Worm (Caenorhabditis elegans) whole organism, L4 larva: ENCODE measurements around the gene srw-84.

Source experiments
- D1046.2 ChIP-seq: fragments of 200-800 bp; sonication (Bioruptor generic); IDR thresholded peaks from 2 replicates; pipeline ENCODE4 v1.3.6; 2022; ENCODE audit warnings: missing genetic modification characterization, missing compliant biosample characterization
- F10B5.3 ChIP-seq: sonication (generic microtip); optimal IDR thresholded peaks from 2 replicates; lab custom pipeline; 2016; ENCODE audit warnings: mild to moderate bottlenecking, missing genetic modification characterization, missing compliant biosample characterization
- F26F4.8 ChIP-seq: fragments of 200-800 bp; sonication (Bioruptor generic); conservative IDR thresholded peaks from 2 replicates; pipeline ENCODE4 v1.3.6; 2022; ENCODE audit warnings: missing genetic modification characterization, missing compliant biosample characterization
- F49E8.2 ChIP-seq: sonication (generic microtip); optimal IDR thresholded peaks from 2 replicates; lab custom pipeline; 2016; ENCODE audit warnings: missing compliant biosample characterization, mild to moderate bottlenecking, missing genetic modification characterization, borderline replicate concordance
- T20F7.1 ChIP-seq: fragments of 200-800 bp; sonication (Bioruptor generic); optimal IDR thresholded peaks from 2 replicates; lab custom pipeline; 2018; ENCODE audit warnings: mild to moderate bottlenecking, missing genetic modification characterization, missing compliant biosample characterization
- Y5F2A.4 ChIP-seq: fragments of 200-800 bp; sonication (Bioruptor generic); optimal IDR thresholded peaks from 2 replicates; lab custom pipeline; 2018; ENCODE audit warnings: mild to moderate bottlenecking, missing genetic modification characterization, missing compliant biosample characterization
- Y75B8A.6 ChIP-seq: fragments of 200-800 bp; sonication (Bioruptor generic); IDR thresholded peaks from 2 replicates; pipeline ENCODE4 v1.3.6; 2022; ENCODE audit warnings: missing genetic modification reagents, missing genetic modification characterization, missing compliant biosample characterization
- aha-1 ChIP-seq: fragments of 150-350 bp; peaks from one replicate; lab custom pipeline; 2014; ENCODE audit warnings: missing biosample characterization, missing genetic modification characterization
- ceh-82 ChIP-seq: sonication (generic microtip); optimal IDR thresholded peaks from 2 replicates; lab custom pipeline; 2017; ENCODE audit warnings: missing biosample characterization, missing genetic modification characterization
- cey-2 ChIP-seq: sonication (generic microtip); optimal IDR thresholded peaks from 3 replicates; lab custom pipeline; 2017; ENCODE audit warnings: missing genetic modification characterization, mild to moderate bottlenecking, missing compliant biosample characterization, antibody characterized with exemption, borderline replicate concordance; ENCODE audit not compliant: insufficient read depth
- daf-19 ChIP-seq: fragments of 200-800 bp; sonication (Bioruptor generic); conservative IDR thresholded peaks from 2 replicates; pipeline ENCODE4 v1.3.6; 2022; ENCODE audit warnings: missing genetic modification characterization, missing compliant biosample characterization
- dpl-1 ChIP-seq: fragments of 150-350 bp; optimal IDR thresholded peaks from 2 replicates; lab custom pipeline; 2014; ENCODE audit warnings: missing biosample characterization, missing genetic modification reagents, missing genetic modification characterization
- egl-43 ChIP-seq: fragments of 200-800 bp; sonication (Bioruptor generic); IDR thresholded peaks from 2 replicates; pipeline ENCODE4 v1.3.6; 2022; ENCODE audit warnings: missing genetic modification reagents, missing genetic modification characterization, missing compliant biosample characterization
- fos-1 ChIP-seq: fragments of 150-350 bp; optimal IDR thresholded peaks from 2 replicates; lab custom pipeline; 2014; ENCODE audit warnings: missing biosample characterization, missing genetic modification characterization
- hlh-11 ChIP-seq: fragments of 200-800 bp; sonication (Bioruptor generic); optimal IDR thresholded peaks from 2 replicates; lab custom pipeline; 2018; ENCODE audit warnings: mild to moderate bottlenecking, missing genetic modification characterization, missing compliant biosample characterization
- hlh-30 ChIP-seq: sonication (generic microtip); optimal IDR thresholded peaks from 2 replicates; lab custom pipeline; 2017; ENCODE audit warnings: antibody characterized with exemption, mild to moderate bottlenecking, missing genetic modification characterization, missing compliant biosample characterization; ENCODE audit not compliant: insufficient read depth
- lin-15B ChIP-seq: fragments of 150-350 bp; sonication (generic microtip); optimal IDR thresholded peaks from 3 replicates; lab custom pipeline; 2014; ENCODE audit warnings: missing biosample characterization, missing genetic modification characterization
- lin-38 ChIP-seq: fragments of 200-800 bp; sonication (Bioruptor generic); IDR thresholded peaks from 2 replicates; pipeline ENCODE4 v1.3.6; 2022; ENCODE audit warnings: missing genetic modification reagents, missing genetic modification characterization, missing compliant biosample characterization
- madf-5 ChIP-seq, 2 experiments: fragments of 200-800 bp; sonication (Bioruptor generic); IDR thresholded peaks; 2 replicates each; pipeline ENCODE4 v1.3.6; 2022; ENCODE audit warnings: missing compliant biosample characterization in 2 of 2, missing genetic modification characterization in 2 of 2
- mdt-29 ChIP-seq: fragments of 200-800 bp; sonication (Bioruptor generic); IDR thresholded peaks from 2 replicates; pipeline ENCODE4 v1.3.6; 2022; ENCODE audit warnings: missing genetic modification reagents, missing genetic modification characterization, missing compliant biosample characterization
- mxl-2 ChIP-seq: fragments of 200-800 bp; sonication (Bioruptor generic); conservative IDR thresholded peaks from 2 replicates; pipeline ENCODE4 v1.3.6; 2022; ENCODE audit warnings: missing genetic modification reagents, missing genetic modification characterization, missing compliant biosample characterization
- nhr-111 ChIP-seq: fragments of 200-800 bp; sonication (Bioruptor generic); optimal IDR thresholded peaks from 2 replicates; lab custom pipeline; 2018; ENCODE audit warnings: mild to moderate bottlenecking, missing genetic modification characterization, missing compliant biosample characterization
- nhr-28 ChIP-seq: fragments of 150-350 bp; optimal IDR thresholded peaks from 2 replicates; lab custom pipeline; 2014; ENCODE audit warnings: missing biosample characterization, missing genetic modification characterization
- nhr-76 ChIP-seq: fragments of 150-350 bp; optimal IDR thresholded peaks from 2 replicates; lab custom pipeline; 2014; ENCODE audit warnings: missing biosample characterization, missing genetic modification characterization
- php-3 ChIP-seq: fragments of 200-800 bp; sonication (Bioruptor generic); IDR thresholded peaks from 2 replicates; pipeline ENCODE4 v1.3.6; 2022; ENCODE audit warnings: missing genetic modification reagents, missing genetic modification characterization, missing compliant biosample characterization
- saeg-2 ChIP-seq: fragments of 200-800 bp; sonication (Bioruptor generic); IDR thresholded peaks from 2 replicates; pipeline ENCODE4 v1.3.6; 2022; ENCODE audit warnings: missing genetic modification reagents, missing genetic modification characterization, missing compliant biosample characterization
- sdz-12 ChIP-seq: fragments of 200-800 bp; sonication (Bioruptor generic); optimal IDR thresholded peaks from 2 replicates; lab custom pipeline; 2018; ENCODE audit warnings: mild to moderate bottlenecking, missing genetic modification characterization, missing compliant biosample characterization
- tra-1 ChIP-seq: fragments of 200-800 bp; sonication (Bioruptor generic); IDR thresholded peaks from 2 replicates; pipeline ENCODE4 v1.3.6; 2022; ENCODE audit warnings: missing genetic modification reagents, missing genetic modification characterization, missing compliant biosample characterization
- unc-130 ChIP-seq: sonication (generic microtip); optimal IDR thresholded peaks from 2 replicates; lab custom pipeline; 2016; ENCODE audit warnings: missing genetic modification reagents, missing genetic modification characterization, missing compliant biosample characterization
- unc-62 ChIP-seq, 3 experiments: fragments of 150-350 bp in 1 of 3; sonication (generic microtip); optimal IDR thresholded peaks in 2 of 3; peaks in 1 of 3; 1 replicate in 1 of 3; 2 replicates in 2 of 3; lab custom pipeline; 2014 to 2017; ENCODE audit warnings: missing biosample characterization in 3 of 3, missing genetic modification characterization in 3 of 3, missing genetic modification reagents in 3 of 3, missing genotype in 1 of 3
- zfp-3 ChIP-seq: fragments of 200-800 bp; sonication (Bioruptor generic); conservative IDR thresholded peaks from 2 replicates; pipeline ENCODE4 v1.3.6; 2022; ENCODE audit warnings: missing genetic modification reagents, missing genetic modification characterization, missing compliant biosample characterization
- zip-2 ChIP-seq: fragments of 150-350 bp; optimal IDR thresholded peaks from 2 replicates; lab custom pipeline; 2014; ENCODE audit warnings: missing biosample characterization, missing genetic modification characterization

srw-84 gene

DNA sequence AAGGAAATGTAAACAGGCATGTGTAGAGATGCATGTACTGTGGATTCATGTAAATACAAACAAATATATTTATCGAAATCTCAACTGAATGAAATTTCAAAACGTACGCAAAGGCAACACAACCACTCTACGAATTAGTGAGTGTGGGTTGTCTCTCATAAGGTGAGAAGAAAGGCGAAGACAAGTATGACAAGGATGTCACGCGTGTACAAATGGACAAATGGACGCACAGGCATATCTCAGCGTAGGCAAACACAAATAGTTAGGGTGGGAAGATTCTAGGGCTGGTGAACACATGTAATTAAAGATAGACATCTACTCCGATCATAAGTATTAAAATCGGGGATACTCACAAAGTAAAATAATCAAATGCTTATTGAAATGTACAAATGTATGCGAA lies 47.0 kb downstream of the srw-84 start (continued):
- no peak for TF ChIP-seq zfp-3 (GFP tag; lab: Robert Waterston, UW)
- no peak for TF ChIP-seq unc-130 (GFP tag; lab: Kevin White, UChicago)
- no peak for TF ChIP-seq egl-43 (GFP tag; lab: Robert Waterston, UW)

DNA sequence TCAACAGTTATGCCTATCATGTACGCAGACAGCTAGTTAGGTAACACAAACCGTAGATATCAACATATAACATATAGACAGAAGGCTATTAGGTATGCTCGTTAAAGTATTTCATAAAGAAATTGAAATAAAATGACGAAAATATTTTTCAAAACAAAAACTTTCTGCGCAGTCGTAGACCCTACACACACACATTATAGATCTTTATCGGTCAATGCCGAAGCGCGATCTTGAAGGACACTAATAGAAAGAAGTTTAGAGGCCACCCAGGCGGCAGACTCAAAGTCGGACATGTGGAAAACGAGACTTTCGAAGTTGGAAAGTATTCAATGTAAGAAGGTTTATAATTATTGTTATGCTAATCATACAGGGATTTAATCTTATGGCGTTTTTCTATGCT lies 47.9 kb downstream of the srw-84 start:
- TF ChIP-seq lin-15B (tag; lab: Kevin White, UChicago) (no peak), F26F4.8 (GFP tag; lab: Robert Waterston, UW) (no peak), tra-1 (GFP tag; lab: Robert Waterston, UW) (no peak), mdt-29 (GFP tag; lab: Robert Waterston, UW) (no peak), nhr-76 (tag; lab: Kevin White, UChicago) (no peak), daf-19 (GFP tag; lab: Robert Waterston, UW) (no peak), sdz-12 (GFP tag; lab: Kevin White, UChicago) (no peak), fos-1 (no peak), unc-62 (GFP tag; optimal IDR thresholded peaks at IDR 0.05 in 1 of 2; lab: Kevin White, UChicago) (no peak), unc-62 (tag; optimal IDR thresholded peaks at IDR 0.05; lab: Kevin White, UChicago) (no peak)

DNA sequence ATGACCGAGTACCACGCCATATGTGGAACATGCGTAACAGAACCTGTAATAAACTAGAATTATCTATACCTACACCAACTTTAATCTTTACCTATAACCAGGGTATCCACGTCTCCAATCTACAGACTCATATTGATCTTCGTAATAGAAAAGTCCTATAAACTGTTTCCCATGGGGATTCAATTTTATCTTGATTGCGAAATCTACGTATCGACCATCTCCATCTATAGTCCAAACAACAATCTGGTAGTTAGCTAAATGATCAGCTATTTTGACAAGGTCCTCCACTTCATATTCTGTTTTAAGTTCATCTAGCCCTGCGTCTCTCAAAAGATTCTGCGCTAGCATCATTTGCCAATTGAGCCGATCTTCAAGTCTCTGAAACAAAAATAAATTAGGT lies 48.5 kb downstream of the srw-84 start:
- TF ChIP-seq Y75B8A.6 (GFP tag; lab: Robert Waterston, UW) (0 out of 2 replicates have a peak, but pooled peaks have one; percentile 47), Y5F2A.4 (no peak), lin-38 (GFP tag; lab: Robert Waterston, UW) (no peak)

DNA sequence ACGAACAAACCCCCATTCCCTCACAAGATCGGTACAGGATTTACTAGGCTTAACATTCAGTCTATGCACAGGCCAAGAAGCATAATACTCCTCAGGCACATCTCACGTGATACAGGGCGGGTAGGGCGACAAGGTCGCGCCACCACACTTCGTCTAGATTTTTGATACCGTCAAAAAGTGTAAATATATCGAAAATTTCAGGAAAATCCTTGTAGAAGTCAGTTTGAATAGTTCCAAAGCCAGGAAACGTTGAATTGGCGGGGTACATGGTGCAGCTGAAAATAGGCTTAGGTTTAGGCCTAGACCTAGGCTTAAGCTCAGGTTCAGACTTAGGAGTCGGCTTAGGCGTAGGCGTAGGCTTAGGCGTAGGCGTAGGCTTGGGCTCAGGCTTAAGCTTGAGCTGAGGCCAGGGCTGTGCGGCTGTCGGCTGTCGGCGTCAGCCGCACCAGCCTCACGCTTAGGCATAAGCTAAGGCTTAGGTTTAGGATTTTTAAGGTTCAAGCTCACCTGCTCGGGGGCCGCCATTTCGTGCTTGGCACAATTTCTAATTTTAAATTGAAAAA lies 49.4 kb downstream of the srw-84 start:
- no peak for TF ChIP-seq dpl-1
- peak; percentile 62 for TF ChIP-seq nhr-111 (GFP tag; lab: Kevin White, UChicago)
- TF ChIP-seq hlh-11 (tag; lab: Kevin White, UChicago) = peak; percentile 8
- TF ChIP-seq madf-5 (GFP tag; IDR thresholded peaks at IDR 0.05; lab: Robert Waterston, UW) = no peak
- TF ChIP-seq F26F4.8 (GFP tag; lab: Robert Waterston, UW) = 0 out of 2 replicates have a peak, but pooled peaks have one; percentile 19
- TF ChIP-seq T20F7.1 (GFP tag; lab: Kevin White, UChicago) = no peak
- no peak for TF ChIP-seq cey-2 (tag; lab: Kevin White, UChicago)
- 0 out of 2 replicates have a peak, but pooled peaks have one; percentile 11 for TF ChIP-seq saeg-2 (GFP tag; lab: Robert Waterston, UW)
- peak; percentile 30 for TF ChIP-seq hlh-30
- TF ChIP-seq mxl-2 (GFP tag; lab: Robert Waterston, UW) = peak; percentile 63; the same call in 1 of the 2 replicates
- 0 out of 2 replicates have a peak, but pooled peaks have one; percentile 25 for TF ChIP-seq tra-1 (GFP tag; lab: Robert Waterston, UW)

DNA sequence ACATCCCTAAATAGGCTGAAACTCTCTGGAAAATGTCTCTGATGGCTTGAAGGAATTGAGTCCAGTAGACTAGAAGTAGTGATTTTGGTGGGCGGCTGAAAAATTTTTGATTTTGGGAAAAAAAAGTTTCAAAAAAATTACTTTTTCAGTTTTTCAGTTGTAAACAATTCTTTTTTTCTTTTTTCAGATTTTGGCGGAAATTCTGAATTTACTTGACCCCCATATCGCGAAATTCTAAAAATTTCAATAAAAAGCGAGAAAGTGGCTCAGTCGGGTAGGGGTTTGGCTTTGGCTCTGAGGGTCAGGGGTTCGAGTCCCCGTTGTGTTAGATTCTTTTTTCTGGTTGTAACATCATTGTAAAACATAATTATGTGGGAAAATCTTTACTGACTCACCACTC lies 50.0 kb downstream of the srw-84 start, which contains the start of gene srw-85:
srw-85 (minus strand) TSS at position 101 of the 400 bp plus-strand sequence.
- TF ChIP-seq D1046.2 = no peak
- TF ChIP-seq ceh-82 (tag; lab: Kevin White, UChicago) = no peak
- TF ChIP-seq F49E8.2 (tag; lab: Kevin White, UChicago) = no peak
- TF ChIP-seq nhr-76 (tag; lab: Kevin White, UChicago) = no peak
- TF ChIP-seq F10B5.3 (tag; lab: Kevin White, UChicago) = no peak
- TF ChIP-seq, all 104 proteins: peak for 0

DNA sequence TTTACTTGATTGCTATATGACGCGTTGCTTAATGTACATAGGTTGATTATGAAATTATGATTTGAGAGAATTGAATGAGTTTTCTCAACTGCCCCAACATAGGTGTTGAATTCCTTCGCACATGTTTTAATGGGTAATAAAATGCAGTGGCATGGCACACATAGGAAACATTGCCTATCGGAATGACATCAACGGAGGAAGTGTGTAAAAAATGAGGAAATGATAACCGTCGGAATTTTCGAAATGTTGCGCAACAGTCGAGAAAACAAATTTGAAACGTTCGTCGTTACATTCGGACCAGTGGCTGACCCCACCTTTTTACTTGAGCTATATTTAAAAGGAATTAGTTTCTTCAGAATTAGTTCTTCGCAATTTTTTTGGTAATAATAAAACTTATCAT lies 51.0 kb downstream of the srw-84 start:
- TF ChIP-seq php-3 (GFP tag; lab: Robert Waterston, UW) = peak; percentile 86
- TF ChIP-seq nhr-28 (tag; lab: Kevin White, UChicago) = peak; percentile 27
- TF ChIP-seq cey-2 (tag; lab: Kevin White, UChicago) = no peak
- TF ChIP-seq zip-2 (tag; lab: Kevin White, UChicago) = peak; percentile 46
- peak; percentile 76 for TF ChIP-seq aha-1
- TF ChIP-seq saeg-2 (GFP tag; lab: Robert Waterston, UW) = no peak
